Worm (Caenorhabditis elegans) whole organism, L1 larva: ENCODE measurements around the gene F59B1.6.

Source experiments
- F16B12.6 ChIP-seq: fragments of 150-350 bp; optimal IDR thresholded peaks from 2 replicates; lab custom pipeline; 2014; ENCODE audit warnings: missing biosample characterization, missing genetic modification characterization
- alr-1 ChIP-seq: fragments of 200-800 bp; sonication (Bioruptor generic); optimal IDR thresholded peaks from 2 replicates; lab custom pipeline; 2018; ENCODE audit warnings: borderline replicate concordance, mild to moderate bottlenecking, missing genetic modification characterization, missing compliant biosample characterization
- ama-1 ChIP-seq: fragments of 150-350 bp; optimal IDR thresholded peaks from 2 replicates; lab custom pipeline; 2014
- blmp-1 ChIP-seq: fragments of 150-350 bp; optimal IDR thresholded peaks from 2 replicates; lab custom pipeline; 2014; ENCODE audit warnings: missing biosample characterization, missing genetic modification characterization
- ceh-63 ChIP-seq: fragments of 200-800 bp; sonication (Bioruptor generic); optimal IDR thresholded peaks from 2 replicates; lab custom pipeline; 2018; ENCODE audit warnings: mild to moderate bottlenecking, missing genetic modification characterization, missing compliant biosample characterization
- ceh-82 ChIP-seq, 3 experiments: fragments of 150-350 bp in 1 of 3; sonication (generic microtip) in 2 of 3; optimal IDR thresholded peaks; 2 replicates each; lab custom pipeline; 2014 to 2017; ENCODE audit warnings: missing biosample characterization in 3 of 3, missing genetic modification characterization in 3 of 3
- dpl-1 ChIP-seq, 3 experiments: fragments of 150-350 bp in 2 of 3; sonication (generic microtip) in 1 of 3; optimal IDR thresholded peaks; 2 replicates each; lab custom pipeline; 2014 to 2017; ENCODE audit warnings: missing biosample characterization in 3 of 3, missing genetic modification characterization in 3 of 3, missing genetic modification reagents in 3 of 3
- efl-1 ChIP-seq, 4 experiments: fragments of 150-350 bp; optimal IDR thresholded peaks in 3 of 4; peaks in 1 of 4; 1 replicate in 1 of 4; 2 replicates in 3 of 4; lab custom pipeline; 2014; ENCODE audit warnings: missing biosample characterization in 2 of 4, missing genetic modification characterization in 2 of 4, missing genetic modification reagents in 2 of 4
- egl-27 ChIP-seq, 2 experiments: fragments of 150-350 bp in 1 of 2; sonication (generic microtip); optimal IDR thresholded peaks; 3 replicates each; lab custom pipeline; 2017 to 2018; ENCODE audit warnings: missing biosample characterization in 2 of 2, missing genetic modification characterization in 2 of 2, missing genetic modification reagents in 2 of 2
- elt-2 ChIP-seq: sonication (generic microtip); optimal IDR thresholded peaks from 2 replicates; lab custom pipeline; 2016; ENCODE audit warnings: missing genetic modification characterization, mild to moderate bottlenecking, inconsistent platforms, missing compliant biosample characterization, missing genetic modification reagents
- ets-5 ChIP-seq: fragments of 200-800 bp; sonication (Bioruptor generic); IDR thresholded peaks from 2 replicates; pipeline ENCODE4 v1.3.6; 2022; ENCODE audit warnings: missing genetic modification characterization, missing compliant biosample characterization
- isw-1 ChIP-seq: fragments of 200-800 bp; sonication (Bioruptor generic); IDR thresholded peaks from 2 replicates; pipeline ENCODE4 v1.3.6; 2022; ENCODE audit warnings: missing genetic modification characterization, missing compliant biosample characterization
- jun-1 ChIP-seq: fragments of 150-350 bp; optimal IDR thresholded peaks from 2 replicates; lab custom pipeline; 2014; ENCODE audit warnings: missing biosample characterization, missing genetic modification reagents, missing genetic modification characterization
- lin-14 ChIP-seq: fragments of 200-800 bp; sonication (Bioruptor generic); optimal IDR thresholded peaks from 2 replicates; lab custom pipeline; 2018; ENCODE audit warnings: mild to moderate bottlenecking, missing genetic modification characterization, moderate library complexity, missing compliant biosample characterization
- lin-35 ChIP-seq, 2 experiments: fragments of 150-350 bp; optimal IDR thresholded peaks; 2 replicates each; lab custom pipeline; 2014; ENCODE audit warnings: missing biosample characterization in 2 of 2, missing genetic modification characterization in 2 of 2, missing genetic modification reagents in 2 of 2
- lir-3 ChIP-seq: sonication (generic microtip); optimal IDR thresholded peaks from 2 replicates; lab custom pipeline; 2016; ENCODE audit warnings: mild to moderate bottlenecking, missing genetic modification characterization, moderate library complexity, missing compliant biosample characterization; ENCODE audit not compliant: poor library complexity
- lsy-2 ChIP-seq, 2 experiments: fragments of 150-350 bp; optimal IDR thresholded peaks; 2 replicates each; lab custom pipeline; 2014; ENCODE audit warnings: missing biosample characterization in 2 of 2, missing genetic modification characterization in 2 of 2
- mdl-1 ChIP-seq, 2 experiments: fragments of 150-350 bp; optimal IDR thresholded peaks; 2 replicates each; lab custom pipeline; 2014 to 2017; ENCODE audit warnings: missing biosample characterization in 2 of 2, missing genetic modification characterization in 2 of 2, inconsistent platforms in 1 of 2
- nhr-12 ChIP-seq: sonication (generic microtip); optimal IDR thresholded peaks from 2 replicates; lab custom pipeline; 2017; ENCODE audit warnings: missing biosample characterization, missing genetic modification characterization
- nhr-19 ChIP-seq: fragments of 200-800 bp; sonication (Bioruptor generic); conservative IDR thresholded peaks from 2 replicates; pipeline ENCODE4 v1.3.6; 2022; ENCODE audit warnings: missing genetic modification characterization, missing compliant biosample characterization
- nhr-20 ChIP-seq: sonication (generic microtip); optimal IDR thresholded peaks from 2 replicates; lab custom pipeline; 2016; ENCODE audit warnings: mild to moderate bottlenecking, missing genetic modification characterization, missing compliant biosample characterization
- nhr-237 ChIP-seq: fragments of 150-350 bp; optimal IDR thresholded peaks from 2 replicates; lab custom pipeline; 2014; ENCODE audit warnings: missing biosample characterization, missing genetic modification characterization
- nhr-71 ChIP-seq: sonication (generic microtip); optimal IDR thresholded peaks from 2 replicates; lab custom pipeline; 2016; ENCODE audit warnings: mild to moderate bottlenecking, missing genetic modification characterization, moderate library complexity, missing compliant biosample characterization
- nhr-77 ChIP-seq: fragments of 150-350 bp; optimal IDR thresholded peaks from 2 replicates; lab custom pipeline; 2014; ENCODE audit warnings: missing biosample characterization, missing genetic modification characterization
- nhr-85 ChIP-seq: sonication (generic microtip); peaks from one replicate; lab custom pipeline; 2016; ENCODE audit warnings: missing genetic modification characterization, inconsistent platforms, missing compliant biosample characterization
- nhr-90 ChIP-seq: sonication (generic microtip); optimal IDR thresholded peaks from 2 replicates; lab custom pipeline; 2016; ENCODE audit warnings: mild to moderate bottlenecking, missing genetic modification characterization, missing compliant biosample characterization; ENCODE audit not compliant: poor library complexity
- pag-3 ChIP-seq: sonication (generic microtip); optimal IDR thresholded peaks from 2 replicates; lab custom pipeline; 2017; ENCODE audit warnings: missing genetic modification characterization, mild to moderate bottlenecking, missing compliant biosample characterization, antibody characterized with exemption, borderline replicate concordance; ENCODE audit not compliant: insufficient read depth
- rnt-1 ChIP-seq: sonication (generic microtip); optimal IDR thresholded peaks from 2 replicates; lab custom pipeline; 2016; ENCODE audit warnings: mild to moderate bottlenecking, missing genetic modification characterization, moderate library complexity, missing compliant biosample characterization
- skn-1 ChIP-seq: fragments of 150-350 bp; optimal IDR thresholded peaks from 2 replicates; lab custom pipeline; 2014; ENCODE audit warnings: missing biosample characterization, missing genetic modification characterization
- snu-23 ChIP-seq: sonication (generic microtip); optimal IDR thresholded peaks from 2 replicates; lab custom pipeline; 2016; ENCODE audit warnings: missing genetic modification characterization, missing compliant biosample characterization
- sup-37 ChIP-seq: fragments of 200-800 bp; sonication (Bioruptor generic); optimal IDR thresholded peaks from 2 replicates; lab custom pipeline; 2018; ENCODE audit warnings: mild to moderate bottlenecking, missing genetic modification characterization, missing compliant biosample characterization
- swsn-7 ChIP-seq: sonication (generic microtip); optimal IDR thresholded peaks from 2 replicates; lab custom pipeline; 2016; ENCODE audit warnings: missing genetic modification characterization, missing compliant biosample characterization
- tbx-2 ChIP-seq: sonication (generic microtip); optimal IDR thresholded peaks from 2 replicates; lab custom pipeline; 2016; ENCODE audit warnings: missing genetic modification characterization, missing compliant biosample characterization
- tlp-1 ChIP-seq: fragments of 150-350 bp; optimal IDR thresholded peaks from 2 replicates; lab custom pipeline; 2014; ENCODE audit warnings: missing biosample characterization, missing genetic modification characterization
- unc-30 ChIP-seq: sonication (generic microtip); optimal IDR thresholded peaks from 2 replicates; lab custom pipeline; 2017; ENCODE audit warnings: missing biosample characterization, missing genetic modification characterization
- unc-62 ChIP-seq: fragments of 150-350 bp; optimal IDR thresholded peaks from 2 replicates; lab custom pipeline; 2014; ENCODE audit warnings: missing biosample characterization, missing genetic modification reagents, missing genetic modification characterization
- xbp-1 ChIP-seq: sonication (generic microtip); optimal IDR thresholded peaks from 2 replicates; lab custom pipeline; 2016; ENCODE audit warnings: missing genetic modification characterization, missing compliant biosample characterization
- zag-1 ChIP-seq: fragments of 150-350 bp; optimal IDR thresholded peaks from 2 replicates; lab custom pipeline; 2014; ENCODE audit warnings: missing biosample characterization, missing genetic modification characterization
- ztf-11 ChIP-seq, 2 experiments: sonication (generic microtip); optimal IDR thresholded peaks; 2 replicates each; lab custom pipeline; 2016 to 2017; ENCODE audit warnings: missing genetic modification characterization in 2 of 2, missing biosample characterization in 1 of 2, missing compliant biosample characterization in 1 of 2

The F59B1.6 gene

ce11 chrV:3647862-3648261 lies 16.4 kb upstream of the F59B1.6 start, which contains the start of gene F59B1.10:
Gene F59B1.10 (minus strand): TSS chrV:3647962.
- TF ChIP-seq lir-3 (tag; lab: Kevin White, UChicago) (no peak), nhr-71 (tag; lab: Kevin White, UChicago) (no peak), isw-1 (GFP tag; lab: Robert Waterston, UW) (no peak), nhr-20 (no peak), nhr-237 (tag; lab: Kevin White, UChicago) (no peak), ztf-11 (tag; optimal IDR thresholded peaks at IDR 0.05; lab: Kevin White, UChicago) (no peak), unc-30 (tag; lab: Kevin White, UChicago) (no peak), tlp-1 (tag; lab: Kevin White, UChicago) (no peak)

ce11 chrV:3644193-3644693 lies 12.8 kb upstream of the F59B1.6 start, which contains the start of gene F59B1.8:
Gene F59B1.8 (minus strand): TSS chrV:3644243.
- TF ChIP-seq nhr-90 (tag; lab: Kevin White, UChicago) (peak; percentile 53), F16B12.6 (tag; lab: Kevin White, UChicago) (no peak), nhr-77 (tag; lab: Kevin White, UChicago) (peak; percentile 20), lir-3 (tag; lab: Kevin White, UChicago) (no peak), lsy-2 (tag; optimal IDR thresholded peaks at IDR 0.05; lab: Kevin White, UChicago) (peak in 1 of 2 experiments; percentile 15), unc-62 (GFP tag; lab: Kevin White, UChicago) (no peak), swsn-7 (peak; percentile 27), snu-23 (GFP tag; lab: Kevin White, UChicago) (peak; percentile 55), nhr-20 (peak; percentile 86), nhr-12 (tag; lab: Kevin White, UChicago) (no peak), mdl-1 (tag; optimal IDR thresholded peaks at IDR 0.05; lab: Kevin White, UChicago) (peak in 1 of 2 experiments; percentile 29), xbp-1 (peak; percentile 12), dpl-1 (GFP tag; optimal IDR thresholded peaks at IDR 0.05; lab: Kevin White, UChicago) (peak in 2 of 3 experiments; percentile 17 to 22), ceh-82 (tag; optimal IDR thresholded peaks at IDR 0.05; lab: Kevin White, UChicago) (peak in 2 of 3 experiments; percentile 7 to 36), elt-2 (peak; percentile 72), tbx-2 (tag; lab: Kevin White, UChicago) (no peak), zag-1 (tag; lab: Kevin White, UChicago) (no peak), jun-1 (tag; lab: Kevin White, UChicago) (peak; percentile 18), lin-14 (GFP tag; lab: Kevin White, UChicago) (peak; percentile 78), nhr-237 (tag; lab: Kevin White, UChicago) (peak; percentile 44), egl-27 (tag; optimal IDR thresholded peaks at IDR 0.05; lab: Kevin White, UChicago) (peak in 1 of 2 experiments; percentile 3), nhr-85 (tag; lab: Kevin White, UChicago) (peak; percentile 82), ets-5 (no peak), alr-1 (tag; lab: Kevin White, UChicago) (no peak), blmp-1 (tag; lab: Kevin White, UChicago) (peak; percentile 24), nhr-71 (tag; lab: Kevin White, UChicago) (peak; percentile 69), skn-1 (tag; lab: Kevin White, UChicago) (peak; percentile 15), ztf-11 (tag; optimal IDR thresholded peaks at IDR 0.05; lab: Kevin White, UChicago) (no peak), pag-3 (no peak), rnt-1 (tag; lab: Kevin White, UChicago) (no peak), ceh-63 (GFP tag; lab: Kevin White, UChicago) (no peak), sup-37 (GFP tag; lab: Kevin White, UChicago) (no peak), efl-1 (optimal IDR thresholded peaks at IDR 0.05; lab: Kevin White, UChicago) (peak in 1 of 2 experiments; percentile 14), efl-1 (GFP tag; optimal IDR thresholded peaks at IDR 0.05 in 1 of 2; lab: Kevin White, UChicago) (peak; percentile 0 to 74), ama-1 (lab: Kevin White, UChicago) (no peak), lin-35 (GFP tag; optimal IDR thresholded peaks at IDR 0.05; lab: Kevin White, UChicago) (peak in 1 of 2 experiments; percentile 71), nhr-19 (GFP tag; lab: Robert Waterston, UW) (peak; percentile 53)
